Worm (Caenorhabditis elegans): Measurements from ENCODE around the gene ZK836.3.

ZK836.3 gene

DNA sequence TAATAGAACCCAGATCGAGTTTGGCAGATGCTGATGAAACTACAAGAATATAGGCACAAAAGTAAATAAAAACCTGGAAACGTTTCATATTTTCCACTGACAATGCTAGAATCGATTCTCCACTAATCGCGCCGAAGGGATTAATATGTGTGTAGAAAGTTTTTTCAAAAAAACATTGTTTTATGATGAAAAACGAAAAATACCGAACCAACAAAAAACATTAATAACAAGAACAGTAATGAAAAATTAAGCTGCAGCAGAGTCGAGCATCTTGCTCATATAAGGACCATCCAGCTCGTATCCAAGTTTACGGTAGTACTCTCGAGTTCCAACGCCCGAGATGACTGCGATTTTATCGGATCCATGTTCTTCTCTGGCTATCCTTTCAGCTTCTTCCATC, 16.4 kb downstream of the ZK836.3 start, which contains the start of gene clec-224:
TSS of gene clec-224 (minus strand) at position 101 of the 400 bp plus-strand sequence.
- TF ChIP-seq swsn-7 (tag; optimal IDR thresholded peaks at IDR 0.05), result no peak

DNA sequence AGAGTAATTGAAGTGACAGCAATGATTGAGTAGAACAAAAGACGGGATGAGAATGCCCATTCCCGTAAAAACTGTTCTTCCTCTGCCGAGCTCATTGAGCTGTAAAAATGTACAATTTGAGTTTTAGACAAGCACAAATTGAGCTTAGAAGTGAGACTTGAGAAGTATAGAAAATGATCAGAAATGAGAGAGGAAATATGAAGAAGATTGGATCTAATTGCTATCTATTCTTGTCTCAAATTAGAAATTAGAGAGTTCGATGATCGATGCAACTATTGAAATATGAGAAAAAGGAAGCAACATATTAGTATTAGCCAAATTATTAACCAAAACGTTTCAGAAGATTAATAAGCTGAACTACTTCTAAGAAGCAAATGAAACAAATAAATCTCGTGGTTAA, 25.6 kb downstream of the ZK836.3 start, which contains the start of gene ZK863.1:
TSS of gene ZK863.1 (minus strand) at position 101 of the 400 bp plus-strand sequence.
- TF ChIP-seq unc-130 (tag; optimal IDR thresholded peaks at IDR 0.05), result no peak
- no peak for TF ChIP-seq dpl-1 (GFP tag; optimal IDR thresholded peaks at IDR 0.05)
- TF ChIP-seq elt-3 (tag; optimal IDR thresholded peaks at IDR 0.05), result no peak
- peak; percentile 35 for TF ChIP-seq lin-14 (GFP tag; optimal IDR thresholded peaks at IDR 0.05)

DNA sequence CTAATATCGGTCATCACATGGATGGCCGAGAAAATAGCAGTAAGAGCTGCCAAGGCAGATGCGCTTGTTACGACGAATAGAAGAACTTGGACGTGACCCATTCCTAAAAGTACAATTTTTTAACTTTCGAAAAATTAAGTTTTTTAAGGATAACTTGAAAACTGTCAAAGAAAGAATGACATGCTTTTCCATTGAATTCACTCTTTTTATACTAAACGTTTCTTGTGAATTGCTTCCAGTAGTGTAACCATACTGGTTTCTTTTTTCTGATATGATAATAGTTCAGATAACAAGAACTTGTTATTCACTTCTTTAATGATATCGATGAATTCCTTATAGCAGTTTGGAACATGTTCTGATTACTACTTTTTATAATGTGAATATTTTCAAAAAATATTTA, 28.1 kb downstream of the ZK836.3 start, which contains the start of gene col-37:
TSS of gene col-37 (minus strand) at position 101 of the 400 bp plus-strand sequence.
- TF ChIP-seq dsc-1 (tag; optimal IDR thresholded peaks at IDR 0.05) (no peak), unc-98 (GFP tag; IDR thresholded peaks at IDR 0.05) (no peak), lin-15B (tag; optimal IDR thresholded peaks at IDR 0.05) (no peak), fkh-8 (tag; optimal IDR thresholded peaks at IDR 0.05) (no peak), nhr-84 (tag; optimal IDR thresholded peaks at IDR 0.05) (no peak)

DNA sequence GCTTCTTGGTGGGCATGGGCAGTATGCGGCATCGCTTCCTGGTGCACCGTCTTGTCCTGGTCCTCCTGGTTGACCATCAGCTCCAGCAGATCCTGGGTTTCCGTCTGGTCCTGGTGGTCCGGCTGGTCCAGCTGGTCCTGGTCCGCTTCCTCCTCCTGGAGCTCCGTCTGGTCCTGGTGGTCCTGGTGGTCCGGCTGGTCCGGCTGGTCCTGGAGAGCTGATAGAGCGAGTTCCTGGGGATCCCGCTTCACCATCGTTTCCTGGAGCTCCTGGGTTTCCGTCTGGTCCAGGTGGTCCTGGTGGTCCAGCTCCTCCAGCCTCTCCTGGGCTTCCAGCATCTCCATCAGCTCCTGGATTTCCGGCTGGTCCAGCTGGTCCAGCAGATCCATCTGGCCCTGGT, 28.7 kb downstream of the ZK836.3 start:
- TF ChIP-seq ceh-8 (GFP tag; optimal IDR thresholded peaks at IDR 0.05), result peak; percentile 43
- no peak for TF ChIP-seq lir-3 (tag; optimal IDR thresholded peaks at IDR 0.05; ENCODE audit: poor library complexity)

DNA sequence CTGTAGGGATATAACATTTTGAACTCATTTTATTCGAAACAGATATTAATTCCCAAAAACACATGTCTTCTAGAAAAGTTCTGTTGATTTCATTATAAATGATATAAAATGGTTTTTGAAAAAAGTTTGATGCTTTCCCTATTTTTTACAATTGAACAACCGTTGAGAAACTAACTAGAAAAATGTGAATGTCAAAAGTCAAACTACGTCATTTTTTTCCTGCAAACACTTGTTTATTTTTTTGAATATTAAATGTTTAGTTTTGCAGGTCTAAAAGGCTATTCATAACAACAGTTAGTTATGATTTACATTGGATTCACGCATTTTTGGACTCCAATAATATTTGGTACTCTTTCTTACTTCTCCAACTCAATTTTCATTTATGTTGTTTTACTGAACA, 32.8 kb downstream of the ZK836.3 start, which contains the start of gene srj-4:
TSS of gene srj-4 (plus strand) at position 301 of the 400 bp plus-strand sequence.
- no peak for TF ChIP-seq egl-13 (tag; optimal IDR thresholded peaks at IDR 0.05)
- TF ChIP-seq fkh-4 (tag; optimal IDR thresholded peaks at IDR 0.05; ENCODE audit: borderline replicate concordance), result no peak
- TF ChIP-seq nhr-28 (tag; optimal IDR thresholded peaks at IDR 0.05), result no peak
- no peak for TF ChIP-seq ceh-88 (GFP tag; IDR thresholded peaks at IDR 0.05)
- no peak for TF ChIP-seq C04F5.9 (tag; optimal IDR thresholded peaks at IDR 0.05)
- no peak for TF ChIP-seq nhr-12 (tag; optimal IDR thresholded peaks at IDR 0.05)
- TF ChIP-seq unc-86 (tag; optimal IDR thresholded peaks at IDR 0.05), result no peak
- no peak for TF ChIP-seq lin-14 (GFP tag; optimal IDR thresholded peaks at IDR 0.05)
- TF ChIP-seq lin-35 (GFP tag; optimal IDR thresholded peaks at IDR 0.05), result no peak
- TF ChIP-seq unc-62 (GFP tag; optimal IDR thresholded peaks at IDR 0.05), result no peak
- no peak for TF ChIP-seq ceh-82 (tag; optimal IDR thresholded peaks at IDR 0.05)
- no peak for TF ChIP-seq sox-4 (tag; optimal IDR thresholded peaks at IDR 0.05)
- TF ChIP-seq zag-1 (tag; optimal IDR thresholded peaks at IDR 0.05), result no peak
- no peak for TF ChIP-seq pax-3 (tag; optimal IDR thresholded peaks at IDR 0.05)
- TF ChIP-seq unc-98 (GFP tag; IDR thresholded peaks at IDR 0.05), result no peak
- no peak for TF ChIP-seq ces-1 (GFP tag; optimal IDR thresholded peaks at IDR 0.05)
- TF ChIP-seq hpl-2 (GFP tag; optimal IDR thresholded peaks at IDR 0.05), result no peak

DNA sequence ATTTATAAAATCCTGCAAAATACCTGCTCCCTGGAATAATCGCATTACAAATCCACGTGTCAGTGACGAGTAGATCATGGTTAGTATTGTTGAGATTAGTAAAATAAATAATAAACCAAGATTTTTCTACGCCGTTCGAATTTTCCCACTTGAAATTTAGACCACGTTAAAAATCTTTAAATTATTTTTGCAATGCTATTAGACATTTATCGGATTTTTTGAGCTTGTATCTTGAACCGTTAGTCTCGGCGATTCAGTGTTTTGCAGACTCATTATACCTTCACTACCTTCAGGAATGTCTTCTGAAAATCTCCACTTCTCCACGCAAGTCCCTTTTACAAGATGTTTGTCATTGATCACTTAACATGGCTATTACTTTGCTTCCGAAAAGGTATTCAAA, 33.5 kb downstream of the ZK836.3 start, which contains the start of gene C27A7.5:
TSS of gene C27A7.5 (minus strand) at position 101 of the 400 bp plus-strand sequence.
- no peak for TF ChIP-seq blmp-1 (tag; optimal IDR thresholded peaks at IDR 0.05)
- TF ChIP-seq pqm-1 (tag; optimal IDR thresholded peaks at IDR 0.05), result no peak
- TF ChIP-seq mef-2 (tag; optimal IDR thresholded peaks at IDR 0.05), result no peak
- no peak for TF ChIP-seq egl-27 (tag; optimal IDR thresholded peaks at IDR 0.05)
- no peak for TF ChIP-seq fkh-10 (GFP tag; optimal IDR thresholded peaks at IDR 0.05)
- TF ChIP-seq nhr-28 (tag; optimal IDR thresholded peaks at IDR 0.05), result no peak
- TF ChIP-seq ceh-8 (GFP tag; optimal IDR thresholded peaks at IDR 0.05), result no peak
- TF ChIP-seq tlp-1 (tag; optimal IDR thresholded peaks at IDR 0.05), result no peak
- TF ChIP-seq mab-9 (GFP tag; IDR thresholded peaks at IDR 0.05), result no peak
- no peak for TF ChIP-seq elt-2 (tag; optimal IDR thresholded peaks at IDR 0.05)

Data from whole organism, L1 larva.